Fruit fly (Drosophila melanogaster): ENCODE results near the gene Aasdh.

dm6 chr2L:8433512-8433911 lies 15.9 kb downstream of the Aasdh start, which contains the start of gene grk:
- TF ChIP-seq Myc (optimal IDR thresholded peaks at IDR 0.05) (no peak), GATAd (GFP tag; optimal IDR thresholded peaks at IDR 0.05) (no peak), Dfd (GFP tag; optimal IDR thresholded peaks at IDR 0.05) (no peak), pan (optimal IDR thresholded peaks at IDR 0.05) (no peak), Hnf4 (GFP tag; optimal IDR thresholded peaks at IDR 0.05) (no peak), br (GFP tag; optimal IDR thresholded peaks at IDR 0.05) (no peak), dsf (GFP tag; optimal IDR thresholded peaks at IDR 0.05; ENCODE audit: borderline replicate concordance) (no peak), CrebA (GFP tag; optimal IDR thresholded peaks at IDR 0.05; ENCODE audit: borderline replicate concordance) (no peak), OdsH (GFP tag; optimal IDR thresholded peaks at IDR 0.05) (no peak), Jra (GFP tag; optimal IDR thresholded peaks at IDR 0.05) (no peak)
